Worm (Caenorhabditis elegans) whole organism, mixed stage, embryonic: ENCODE measurements around the gene ugt-23.

Experiments used
- blmp-1 ChIP-seq: fragments of 150-350 bp; optimal IDR thresholded peaks from 2 replicates; lab custom pipeline; 2014; ENCODE audit warnings: missing biosample characterization, missing genetic modification characterization
- elt-1 ChIP-seq: sonication (generic microtip); optimal IDR thresholded peaks from 2 replicates; lab custom pipeline; 2017; ENCODE audit warnings: missing genetic modification characterization, mild to moderate bottlenecking, missing compliant biosample characterization, antibody characterized with exemption, moderate library complexity, borderline replicate concordance; ENCODE audit not compliant: insufficient read depth
- hlh-1 ChIP-seq: fragments of 150-350 bp; optimal IDR thresholded peaks from 2 replicates; lab custom pipeline; 2014; ENCODE audit warnings: missing biosample characterization, missing genetic modification reagents, missing genetic modification characterization
- nhr-12 ChIP-seq: fragments of 150-350 bp; optimal IDR thresholded peaks from 2 replicates; lab custom pipeline; 2014; ENCODE audit warnings: missing biosample characterization, missing genetic modification characterization
- unc-62 ChIP-seq: fragments of 150-350 bp; optimal IDR thresholded peaks from 2 replicates; lab custom pipeline; 2014; ENCODE audit warnings: missing biosample characterization, missing genetic modification reagents, missing genetic modification characterization

ce11 chrX:9882572-9882971, 42.4 kb downstream of the ugt-23 start:
- TF ChIP-seq hlh-1 (tag; lab: Kevin White, UChicago) = no peak
- no peak for TF ChIP-seq unc-62
- no peak for TF ChIP-seq blmp-1 (tag; lab: Kevin White, UChicago)
- TF ChIP-seq nhr-12 (tag; lab: Kevin White, UChicago) = no peak
- no peak for TF ChIP-seq elt-1 (tag; lab: Kevin White, UChicago)
